Fruit fly (Drosophila melanogaster) whole organism, embryonic: ENCODE data around the gene Eig71Ei.

Source experiments
- CG31365 ChIP-seq: fragments of 200-800 bp; sonication (Bioruptor generic); optimal IDR thresholded peaks from 2 replicates; lab custom pipeline; 2018; ENCODE audit warnings: missing biosample characterization, mild to moderate bottlenecking, missing genetic modification characterization
- CTCF ChIP-seq: fragments of 200-800 bp; sonication (Bioruptor generic); optimal IDR thresholded peaks from 2 replicates; lab custom pipeline; 2017; ENCODE audit warnings: missing biosample characterization, mild to moderate bottlenecking, missing genetic modification characterization, moderate library complexity
- D19A ChIP-seq: fragments of 200-800 bp; optimal IDR thresholded peaks from 3 replicates; lab custom pipeline; 2019; ENCODE audit warnings: missing biosample characterization, mild to moderate bottlenecking, missing genetic modification characterization, moderate library complexity
- D19B ChIP-seq: fragments of 200-800 bp; sonication (Bioruptor generic); optimal IDR thresholded peaks from 2 replicates; lab custom pipeline; 2017; ENCODE audit warnings: missing biosample characterization, mild to moderate bottlenecking, missing genetic modification characterization
- nom ChIP-seq: fragments of 200-800 bp; sonication (Bioruptor generic); optimal IDR thresholded peaks from 2 replicates; lab custom pipeline; 2017; ENCODE audit warnings: missing biosample characterization, missing genetic modification characterization, mild to moderate bottlenecking, moderate library complexity, missing genetic modification reagents
- vvl ChIP-seq: fragments of 200-800 bp; sonication (Bioruptor generic); IDR thresholded peaks from 2 replicates; pipeline ENCODE4 v1.3.6; 2022; ENCODE audit warnings: missing biosample characterization, missing genetic modification characterization

dm6 chr3L:15689518-15689917 lies 30.0 kb downstream of the Eig71Ei start:
- no peak for TF ChIP-seq D19A (tag; lab: Kevin White, UChicago)
- no peak for TF ChIP-seq D19B (GFP tag; lab: Kevin White, UChicago)
- TF ChIP-seq nom (GFP tag; lab: Kevin White, UChicago): no peak
- no peak for TF ChIP-seq vvl (GFP tag; lab: Robert Waterston, UW)
- no peak for TF ChIP-seq CTCF
- no peak for TF ChIP-seq CG31365
